Worm (Caenorhabditis elegans) whole organism, L1 larva: ENCODE measurements around the gene decr-1.1.

Experiments
- C04F5.9 ChIP-seq: sonication (generic microtip); optimal IDR thresholded peaks from 2 replicates; lab custom pipeline; 2016; ENCODE audit warnings: missing genetic modification characterization, missing compliant biosample characterization
- C16A3.4 ChIP-seq: fragments of 150-350 bp; optimal IDR thresholded peaks from 2 replicates; lab custom pipeline; 2014; ENCODE audit warnings: missing biosample characterization, missing genetic modification characterization
- Y116A8C.19 ChIP-seq: sonication (generic microtip); optimal IDR thresholded peaks from 2 replicates; lab custom pipeline; 2016; ENCODE audit warnings: missing compliant biosample characterization, missing genetic modification characterization, borderline replicate concordance
- alr-1 ChIP-seq: fragments of 200-800 bp; sonication (Bioruptor generic); optimal IDR thresholded peaks from 2 replicates; lab custom pipeline; 2018; ENCODE audit warnings: borderline replicate concordance, mild to moderate bottlenecking, missing genetic modification characterization, missing compliant biosample characterization
- blmp-1 ChIP-seq: fragments of 150-350 bp; optimal IDR thresholded peaks from 2 replicates; lab custom pipeline; 2014; ENCODE audit warnings: missing biosample characterization, missing genetic modification characterization
- ceh-82 ChIP-seq, 3 experiments: fragments of 150-350 bp in 1 of 3; sonication (generic microtip) in 2 of 3; optimal IDR thresholded peaks; 2 replicates each; lab custom pipeline; 2014 to 2017; ENCODE audit warnings: missing biosample characterization in 3 of 3, missing genetic modification characterization in 3 of 3
- dpl-1 ChIP-seq, 3 experiments: fragments of 150-350 bp in 2 of 3; sonication (generic microtip) in 1 of 3; optimal IDR thresholded peaks; 2 replicates each; lab custom pipeline; 2014 to 2017; ENCODE audit warnings: missing biosample characterization in 3 of 3, missing genetic modification characterization in 3 of 3, missing genetic modification reagents in 3 of 3
- dsc-1 ChIP-seq: sonication (generic microtip); optimal IDR thresholded peaks from 2 replicates; lab custom pipeline; 2016; ENCODE audit warnings: mild to moderate bottlenecking, missing genetic modification characterization, missing compliant biosample characterization
- efl-1 ChIP-seq, 4 experiments: fragments of 150-350 bp; optimal IDR thresholded peaks in 3 of 4; peaks in 1 of 4; 1 replicate in 1 of 4; 2 replicates in 3 of 4; lab custom pipeline; 2014; ENCODE audit warnings: missing biosample characterization in 2 of 4, missing genetic modification characterization in 2 of 4, missing genetic modification reagents in 2 of 4
- egl-13 ChIP-seq: sonication (generic microtip); optimal IDR thresholded peaks from 2 replicates; lab custom pipeline; 2016; ENCODE audit warnings: missing genotype, missing genetic modification reagents, missing genetic modification characterization, missing compliant biosample characterization
- ets-5 ChIP-seq: fragments of 200-800 bp; sonication (Bioruptor generic); IDR thresholded peaks from 2 replicates; pipeline ENCODE4 v1.3.6; 2022; ENCODE audit warnings: missing genetic modification characterization, missing compliant biosample characterization
- fkh-10 ChIP-seq: sonication (generic microtip); optimal IDR thresholded peaks from 2 replicates; lab custom pipeline; 2017; ENCODE audit warnings: missing biosample characterization, missing genetic modification reagents, missing genetic modification characterization
- fkh-8 ChIP-seq: sonication (generic microtip); optimal IDR thresholded peaks from 2 replicates; lab custom pipeline; 2016; ENCODE audit warnings: mild to moderate bottlenecking, missing genetic modification characterization, missing compliant biosample characterization
- fos-1 ChIP-seq: fragments of 150-350 bp; optimal IDR thresholded peaks from 2 replicates; lab custom pipeline; 2014; ENCODE audit warnings: missing biosample characterization, missing genetic modification characterization
- hlh-4 ChIP-seq: sonication (generic microtip); optimal IDR thresholded peaks from 2 replicates; lab custom pipeline; 2016; ENCODE audit warnings: mild to moderate bottlenecking, missing genetic modification characterization, missing compliant biosample characterization
- jun-1 ChIP-seq: fragments of 150-350 bp; optimal IDR thresholded peaks from 2 replicates; lab custom pipeline; 2014; ENCODE audit warnings: missing biosample characterization, missing genetic modification reagents, missing genetic modification characterization
- lin-13 ChIP-seq: fragments of 150-350 bp; optimal IDR thresholded peaks from 2 replicates; lab custom pipeline; 2014; ENCODE audit warnings: missing biosample characterization, missing genetic modification reagents, missing genetic modification characterization
- lin-14 ChIP-seq: fragments of 200-800 bp; sonication (Bioruptor generic); optimal IDR thresholded peaks from 2 replicates; lab custom pipeline; 2018; ENCODE audit warnings: mild to moderate bottlenecking, missing genetic modification characterization, moderate library complexity, missing compliant biosample characterization
- lin-35 ChIP-seq, 2 experiments: fragments of 150-350 bp; optimal IDR thresholded peaks; 2 replicates each; lab custom pipeline; 2014; ENCODE audit warnings: missing biosample characterization in 2 of 2, missing genetic modification characterization in 2 of 2, missing genetic modification reagents in 2 of 2
- lir-3 ChIP-seq: sonication (generic microtip); optimal IDR thresholded peaks from 2 replicates; lab custom pipeline; 2016; ENCODE audit warnings: mild to moderate bottlenecking, missing genetic modification characterization, moderate library complexity, missing compliant biosample characterization; ENCODE audit not compliant: poor library complexity
- lsy-2 ChIP-seq, 2 experiments: fragments of 150-350 bp; optimal IDR thresholded peaks; 2 replicates each; lab custom pipeline; 2014; ENCODE audit warnings: missing biosample characterization in 2 of 2, missing genetic modification characterization in 2 of 2
- mdl-1 ChIP-seq, 2 experiments: fragments of 150-350 bp; optimal IDR thresholded peaks; 2 replicates each; lab custom pipeline; 2014 to 2017; ENCODE audit warnings: missing biosample characterization in 2 of 2, missing genetic modification characterization in 2 of 2, inconsistent platforms in 1 of 2
- mep-1 ChIP-seq: fragments of 150-350 bp; optimal IDR thresholded peaks from 2 replicates; lab custom pipeline; 2014; ENCODE audit warnings: missing biosample characterization, missing genetic modification characterization
- nhr-11 ChIP-seq: fragments of 150-350 bp; optimal IDR thresholded peaks from 2 replicates; lab custom pipeline; 2014; ENCODE audit warnings: missing biosample characterization, missing genetic modification characterization
- nhr-19 ChIP-seq: fragments of 200-800 bp; sonication (Bioruptor generic); conservative IDR thresholded peaks from 2 replicates; pipeline ENCODE4 v1.3.6; 2022; ENCODE audit warnings: missing genetic modification characterization, missing compliant biosample characterization
- nhr-20 ChIP-seq: sonication (generic microtip); optimal IDR thresholded peaks from 2 replicates; lab custom pipeline; 2016; ENCODE audit warnings: mild to moderate bottlenecking, missing genetic modification characterization, missing compliant biosample characterization
- nhr-237 ChIP-seq: fragments of 150-350 bp; optimal IDR thresholded peaks from 2 replicates; lab custom pipeline; 2014; ENCODE audit warnings: missing biosample characterization, missing genetic modification characterization
- nhr-28 ChIP-seq: fragments of 150-350 bp; optimal IDR thresholded peaks from 2 replicates; lab custom pipeline; 2014; ENCODE audit warnings: missing biosample characterization, missing genetic modification characterization
- nhr-47 ChIP-seq: sonication (generic microtip); optimal IDR thresholded peaks from 2 replicates; lab custom pipeline; 2016; ENCODE audit warnings: mild to moderate bottlenecking, missing genetic modification characterization, moderate library complexity, missing compliant biosample characterization
- nhr-71 ChIP-seq: sonication (generic microtip); optimal IDR thresholded peaks from 2 replicates; lab custom pipeline; 2016; ENCODE audit warnings: mild to moderate bottlenecking, missing genetic modification characterization, moderate library complexity, missing compliant biosample characterization
- nhr-76 ChIP-seq: sonication (generic microtip); optimal IDR thresholded peaks from 2 replicates; lab custom pipeline; 2017; ENCODE audit warnings: missing biosample characterization, missing genetic modification characterization
- nhr-77 ChIP-seq: fragments of 150-350 bp; optimal IDR thresholded peaks from 2 replicates; lab custom pipeline; 2014; ENCODE audit warnings: missing biosample characterization, missing genetic modification characterization
- rnt-1 ChIP-seq: sonication (generic microtip); optimal IDR thresholded peaks from 2 replicates; lab custom pipeline; 2016; ENCODE audit warnings: mild to moderate bottlenecking, missing genetic modification characterization, moderate library complexity, missing compliant biosample characterization
- skn-1 ChIP-seq: fragments of 150-350 bp; optimal IDR thresholded peaks from 2 replicates; lab custom pipeline; 2014; ENCODE audit warnings: missing biosample characterization, missing genetic modification characterization
- snpc-4 ChIP-seq: fragments of 150-350 bp; optimal IDR thresholded peaks from 2 replicates; lab custom pipeline; 2014; ENCODE audit warnings: missing biosample characterization, missing genetic modification characterization
- snu-23 ChIP-seq: sonication (generic microtip); optimal IDR thresholded peaks from 2 replicates; lab custom pipeline; 2016; ENCODE audit warnings: missing genetic modification characterization, missing compliant biosample characterization
- swsn-7 ChIP-seq: sonication (generic microtip); optimal IDR thresholded peaks from 2 replicates; lab custom pipeline; 2016; ENCODE audit warnings: missing genetic modification characterization, missing compliant biosample characterization
- tbx-2 ChIP-seq: sonication (generic microtip); optimal IDR thresholded peaks from 2 replicates; lab custom pipeline; 2016; ENCODE audit warnings: missing genetic modification characterization, missing compliant biosample characterization
- unc-130 ChIP-seq: fragments of 150-350 bp; optimal IDR thresholded peaks from 2 replicates; lab custom pipeline; 2017; ENCODE audit warnings: missing biosample characterization, missing genetic modification characterization, inconsistent platforms
- unc-86 ChIP-seq: sonication (generic microtip); optimal IDR thresholded peaks from 2 replicates; lab custom pipeline; 2016; ENCODE audit warnings: missing genetic modification characterization, missing compliant biosample characterization
- vab-15 ChIP-seq: sonication (generic microtip); optimal IDR thresholded peaks from 2 replicates; lab custom pipeline; 2017; ENCODE audit warnings: missing genotype, mild to moderate bottlenecking, missing genetic modification characterization, missing compliant biosample characterization
- zag-1 ChIP-seq: fragments of 150-350 bp; optimal IDR thresholded peaks from 2 replicates; lab custom pipeline; 2014; ENCODE audit warnings: missing biosample characterization, missing genetic modification characterization
- ztf-4 ChIP-seq: fragments of 150-350 bp; optimal IDR thresholded peaks from 2 replicates; lab custom pipeline; 2014; ENCODE audit warnings: missing biosample characterization, missing genetic modification characterization

Gene decr-1.1

DNA sequence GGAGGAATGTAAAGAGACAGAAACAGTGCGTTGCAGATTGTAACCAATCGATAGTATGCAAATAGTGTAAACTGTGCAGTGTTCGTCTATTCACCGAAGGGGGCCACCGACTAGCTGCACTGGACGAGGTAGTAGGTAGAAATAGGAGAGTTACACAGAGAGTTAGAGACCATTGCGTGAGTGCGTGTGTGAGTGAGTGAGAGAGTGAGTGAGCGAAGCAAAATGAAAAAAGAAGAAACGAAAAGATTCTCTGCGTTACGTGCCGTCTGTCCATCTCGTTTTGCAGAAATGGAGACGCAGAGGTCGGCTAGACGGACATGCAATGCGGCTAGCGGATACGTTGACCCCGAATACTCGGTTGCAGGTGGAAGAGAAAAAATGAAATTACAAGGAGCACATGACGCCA, 26.3 kb downstream of the decr-1.1 start:
- TF ChIP-seq fkh-8 (tag; lab: Kevin White, UChicago) (peak; percentile 67), lsy-2 (tag; optimal IDR thresholded peaks at IDR 0.05; lab: Kevin White, UChicago) (peak; percentile 30 to 73), egl-13 (tag; lab: Kevin White, UChicago) (no peak), lir-3 (tag; lab: Kevin White, UChicago) (no peak), mdl-1 (tag; optimal IDR thresholded peaks at IDR 0.05; lab: Kevin White, UChicago) (peak in 1 of 2 experiments; percentile 68), nhr-19 (GFP tag; lab: Robert Waterston, UW) (peak; percentile 47), rnt-1 (tag; lab: Kevin White, UChicago) (peak; percentile 63), hlh-4 (tag; lab: Kevin White, UChicago) (no peak), snu-23 (GFP tag; lab: Kevin White, UChicago) (peak; percentile 78), snpc-4 (tag; lab: Kevin White, UChicago) (peak; percentile 48), nhr-11 (no peak), nhr-28 (tag; lab: Kevin White, UChicago) (no peak), ets-5 (GFP tag; lab: Robert Waterston, UW) (no peak), swsn-7 (peak; percentile 52), tbx-2 (tag; lab: Kevin White, UChicago) (peak; percentile 55), unc-86 (tag; lab: Kevin White, UChicago) (peak; percentile 3), jun-1 (tag; lab: Kevin White, UChicago) (peak; percentile 61), skn-1 (tag; lab: Kevin White, UChicago) (peak; percentile 8), alr-1 (tag; lab: Kevin White, UChicago) (no peak), blmp-1 (tag; lab: Kevin White, UChicago) (peak; percentile 64), mep-1 (tag; lab: Kevin White, UChicago) (peak; percentile 83), nhr-77 (tag; lab: Kevin White, UChicago) (peak; percentile 47), C04F5.9 (no peak), efl-1 (optimal IDR thresholded peaks at IDR 0.05; lab: Kevin White, UChicago) (peak; percentile 55 to 77), efl-1 (GFP tag; optimal IDR thresholded peaks at IDR 0.05 in 1 of 2; lab: Kevin White, UChicago) (peak; percentile 14 to 93), lin-35 (GFP tag; optimal IDR thresholded peaks at IDR 0.05; lab: Kevin White, UChicago) (peak; percentile 57 to 67), nhr-76 (tag; lab: Kevin White, UChicago) (no peak), fos-1 (peak; percentile 56), nhr-71 (peak; percentile 74), zag-1 (no peak), unc-130 (tag; lab: Kevin White, UChicago) (no peak), ceh-82 (tag; optimal IDR thresholded peaks at IDR 0.05; lab: Kevin White, UChicago) (peak; percentile 8 to 71 (median 45)), nhr-20 (tag; lab: Kevin White, UChicago) (peak; percentile 65), dpl-1 (GFP tag; optimal IDR thresholded peaks at IDR 0.05; lab: Kevin White, UChicago) (peak in 2 of 3 experiments; percentile 39 to 61), C16A3.4 (tag; lab: Kevin White, UChicago) (peak; percentile 51), lin-14 (GFP tag; lab: Kevin White, UChicago) (peak; percentile 93), Y116A8C.19 (tag; lab: Kevin White, UChicago) (no peak), dsc-1 (tag; lab: Kevin White, UChicago) (peak; percentile 14), fkh-10 (GFP tag; lab: Kevin White, UChicago) (peak; percentile 5), vab-15 (tag; lab: Kevin White, UChicago) (no peak), nhr-47 (tag; lab: Kevin White, UChicago) (peak; percentile 61), lin-13 (peak; percentile 53), ztf-4 (tag; lab: Kevin White, UChicago) (no peak), nhr-237 (tag; lab: Kevin White, UChicago) (no peak)
